Worm (Caenorhabditis elegans): ENCODE results near the gene Y59E9AL.4.

DNA sequence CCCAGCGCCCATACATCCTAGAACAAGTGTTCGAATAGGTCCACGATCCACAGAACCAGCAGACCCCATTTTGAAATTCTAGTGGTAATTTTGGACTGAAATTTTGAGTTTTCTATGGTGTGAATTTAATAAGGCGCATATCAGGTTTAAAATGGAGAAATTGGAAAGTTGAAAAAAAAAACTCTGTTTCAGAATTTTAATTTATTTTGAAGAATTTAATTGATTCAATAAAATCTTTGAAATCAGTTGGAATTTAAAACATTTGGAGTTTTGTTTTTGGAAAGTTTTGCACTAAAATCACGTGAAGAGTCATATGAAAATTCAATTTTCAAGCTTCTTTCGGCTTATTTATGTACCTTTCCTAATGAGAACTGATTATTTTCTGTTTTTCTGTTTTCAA lies 19.5 kb downstream of the Y59E9AL.4 start, which contains the start of gene gpa-18:
- TF ChIP-seq mep-1 (tag; optimal IDR thresholded peaks at IDR 0.05) = no peak
- TF ChIP-seq blmp-1 (tag; optimal IDR thresholded peaks at IDR 0.05) = no peak
- no peak for TF ChIP-seq snpc-4 (tag; optimal IDR thresholded peaks at IDR 0.05)
- TF ChIP-seq ces-1 (GFP tag; optimal IDR thresholded peaks at IDR 0.05) = no peak
